Worm (Caenorhabditis elegans): ENCODE data around the gene C33F10.4.
A peak's percentile ranks its signal among the peaks of the same experiment; 100 is the strongest.

The C33F10.4 gene

ce11 chrII:4773891-4774432 is 21.6 kb upstream of the C33F10.4 start, which contains the start of the genes F26G1.9 and F26G1.10:
Gene F26G1.9, minus strand, starts transcription at chrII:4773991.
Gene F26G1.10, plus strand, starts transcription at chrII:4774382.
- TF ChIP-seq sem-2 (GFP tag; optimal IDR thresholded peaks at IDR 0.05): no peak
- no peak for TF ChIP-seq sptf-1 (tag; optimal IDR thresholded peaks at IDR 0.05)
- no peak for TF ChIP-seq ztf-11 (tag; optimal IDR thresholded peaks at IDR 0.05)
- TF ChIP-seq lin-13 (tag; optimal IDR thresholded peaks at IDR 0.05): no peak
- TF ChIP-seq ceh-39 (tag; optimal IDR thresholded peaks at IDR 0.05): no peak
- TF ChIP-seq cnd-1 (tag; optimal IDR thresholded peaks at IDR 0.05): no peak
- no peak for TF ChIP-seq mep-1 (tag; optimal IDR thresholded peaks at IDR 0.05)
- TF ChIP-seq ces-1 (GFP tag; optimal IDR thresholded peaks at IDR 0.05): no peak
- no peak for TF ChIP-seq nhr-237 (tag; optimal IDR thresholded peaks at IDR 0.05)
- no peak for TF ChIP-seq unc-120 (tag; optimal IDR thresholded peaks at IDR 0.05; ENCODE audit: poor library complexity, severe bottlenecking)
- TF ChIP-seq bed-3 (GFP tag; optimal IDR thresholded peaks at IDR 0.05): no peak
- TF ChIP-seq ceh-43 (GFP tag; optimal IDR thresholded peaks at IDR 0.05): no peak
- TF ChIP-seq lin-32 (GFP tag; optimal IDR thresholded peaks at IDR 0.05): no peak
- TF ChIP-seq nhr-12 (tag; optimal IDR thresholded peaks at IDR 0.05): no peak
- TF ChIP-seq pha-4 (tag; optimal IDR thresholded peaks at IDR 0.05): no peak
- TF ChIP-seq M03D4.4 (tag; optimal IDR thresholded peaks at IDR 0.05): no peak
- TF ChIP-seq mab-5 (tag; optimal IDR thresholded peaks at IDR 0.05): no peak

ce11 chrII:4775802-4776201 is 19.8 kb upstream of the C33F10.4 start:
- no peak for TF ChIP-seq zip-8 (tag; optimal IDR thresholded peaks at IDR 0.05)
- TF ChIP-seq sem-2 (GFP tag; optimal IDR thresholded peaks at IDR 0.05): no peak
- no peak for TF ChIP-seq elt-1 (tag; optimal IDR thresholded peaks at IDR 0.05; ENCODE audit: borderline replicate concordance, insufficient read depth)
- TF ChIP-seq tbx-8 (GFP tag; optimal IDR thresholded peaks at IDR 0.05): no peak
- no peak for TF ChIP-seq mab-5 (tag; optimal IDR thresholded peaks at IDR 0.05)

- TF ChIP-seq unc-62 (GFP tag; optimal IDR thresholded peaks at IDR 0.05): no peak
- no peak for TF ChIP-seq bed-3 (GFP tag; optimal IDR thresholded peaks at IDR 0.05)
- TF ChIP-seq pha-4 (tag; optimal IDR thresholded peaks at IDR 0.05): no peak
- TF ChIP-seq ztf-11 (tag; optimal IDR thresholded peaks at IDR 0.05): no peak
- no peak for TF ChIP-seq sem-2 (GFP tag; optimal IDR thresholded peaks at IDR 0.05)
- no peak for TF ChIP-seq M03D4.4 (tag; optimal IDR thresholded peaks at IDR 0.05)
- TF ChIP-seq snpc-4 (tag; optimal IDR thresholded peaks at IDR 0.05): no peak
- TF ChIP-seq elt-3 (tag; optimal IDR thresholded peaks at IDR 0.05): no peak
- TF ChIP-seq nhr-237 (tag; optimal IDR thresholded peaks at IDR 0.05): no peak
- TF ChIP-seq mep-1 (tag; optimal IDR thresholded peaks at IDR 0.05): no peak
- TF ChIP-seq drap-1 (GFP tag; optimal IDR thresholded peaks at IDR 0.05): no peak
- TF ChIP-seq ceh-39 (tag; optimal IDR thresholded peaks at IDR 0.05): no peak
- no peak for TF ChIP-seq ceh-43 (GFP tag; optimal IDR thresholded peaks at IDR 0.05)
- TF ChIP-seq ham-2 (GFP tag; optimal IDR thresholded peaks at IDR 0.05): no peak
- no peak for TF ChIP-seq lsy-2 (tag; optimal IDR thresholded peaks at IDR 0.05)
- TF ChIP-seq nhr-2 (tag; optimal IDR thresholded peaks at IDR 0.05): no peak
- TF ChIP-seq cnd-1 (tag; optimal IDR thresholded peaks at IDR 0.05): no peak
Observed at ce11 chrII:4776933-4777332, 18.6 kb upstream of the C33F10.4 start, which contains the start of gene F26G1.11. Gene F26G1.11, plus strand, starts transcription at chrII:4777137.

- no peak for TF ChIP-seq nhr-76 (tag; optimal IDR thresholded peaks at IDR 0.05)
- peak; percentile 84 for TF ChIP-seq pha-4 (tag; optimal IDR thresholded peaks at IDR 0.05)
- TF ChIP-seq sem-2 (GFP tag; optimal IDR thresholded peaks at IDR 0.05): no peak
- no peak for TF ChIP-seq nhr-12 (tag; optimal IDR thresholded peaks at IDR 0.05)
Observed at ce11 chrII:4779753-4780152, 15.8 kb upstream of the C33F10.4 start.

- no peak for TF ChIP-seq mab-5 (tag; optimal IDR thresholded peaks at IDR 0.05)
- TF ChIP-seq ceh-83 (GFP tag; optimal IDR thresholded peaks at IDR 0.05): no peak
- no peak for TF ChIP-seq nhr-76 (tag; optimal IDR thresholded peaks at IDR 0.05)
- no peak for TF ChIP-seq ztf-11 (tag; optimal IDR thresholded peaks at IDR 0.05)
- no peak for TF ChIP-seq drap-1 (GFP tag; optimal IDR thresholded peaks at IDR 0.05)
- TF ChIP-seq mep-1 (tag; optimal IDR thresholded peaks at IDR 0.05): no peak
- no peak for TF ChIP-seq hlh-1 (tag; optimal IDR thresholded peaks at IDR 0.05)
- TF ChIP-seq flh-1 (GFP tag; optimal IDR thresholded peaks at IDR 0.05): no peak
- TF ChIP-seq unc-62 (GFP tag; optimal IDR thresholded peaks at IDR 0.05): no peak
- TF ChIP-seq lin-32 (GFP tag; optimal IDR thresholded peaks at IDR 0.05): no peak
Observed at ce11 chrII:4784436-4784835, 11.1 kb upstream of the C33F10.4 start, which contains the start of gene nep-12. Gene nep-12, minus strand, starts transcription at chrII:4784536.
